Fruit fly (Drosophila melanogaster) whole organism, prepupa: ENCODE data around the gene Tis11.

ENCODE experiments used
- Blimp-1 ChIP-seq: fragments of 200-800 bp; sonication (Bioruptor generic); optimal IDR thresholded peaks from 3 replicates; lab custom pipeline; 2017; ENCODE audit warnings: missing biosample characterization, missing genetic modification characterization, mild to moderate bottlenecking, moderate library complexity, missing genetic modification reagents
- CG10631 ChIP-seq: fragments of 200-800 bp; sonication (Bioruptor generic); optimal IDR thresholded peaks from 2 replicates; lab custom pipeline; 2016; ENCODE audit warnings: missing biosample characterization, missing genetic modification characterization
- CG10669 ChIP-seq: fragments of 200-800 bp; sonication (Bioruptor generic); optimal IDR thresholded peaks from 3 replicates; lab custom pipeline; 2018; ENCODE audit warnings: missing biosample characterization, mild to moderate bottlenecking, missing genetic modification characterization, moderate library complexity
- CG11294 ChIP-seq: fragments of 200-800 bp; sonication (Bioruptor generic); IDR thresholded peaks from 2 replicates; pipeline ENCODE4 v1.3.6; 2022; ENCODE audit warnings: missing biosample characterization, missing genetic modification characterization
- CG11762 ChIP-seq: fragments of 200-800 bp; sonication (Bioruptor generic); optimal IDR thresholded peaks from 3 replicates; lab custom pipeline; 2016; ENCODE audit warnings: missing biosample characterization, missing genetic modification characterization; ENCODE audit not compliant: insufficient read depth
- CG11902 ChIP-seq: fragments of 200-800 bp; sonication (Bioruptor generic); optimal IDR thresholded peaks from 3 replicates; lab custom pipeline; 2016; ENCODE audit warnings: missing biosample characterization, missing genetic modification characterization
- CG15336 ChIP-seq: fragments of 200-800 bp; sonication (Bioruptor generic); IDR thresholded peaks from 2 replicates; pipeline ENCODE4 v1.3.6; 2022; ENCODE audit warnings: missing biosample characterization, missing genetic modification characterization
- CG1621 ChIP-seq: fragments of 200-800 bp; sonication (Bioruptor generic); optimal IDR thresholded peaks from 3 replicates; lab custom pipeline; 2018; ENCODE audit warnings: missing biosample characterization, mild to moderate bottlenecking, missing genetic modification characterization
- CG16779 ChIP-seq: fragments of 200-800 bp; sonication (Bioruptor generic); optimal IDR thresholded peaks from 3 replicates; lab custom pipeline; 2017; ENCODE audit warnings: missing biosample characterization, mild to moderate bottlenecking, missing genetic modification characterization
- CG3032 ChIP-seq: fragments of 200-800 bp; optimal IDR thresholded peaks from 2 replicates; lab custom pipeline; 2019; ENCODE audit warnings: missing biosample characterization, mild to moderate bottlenecking, missing genetic modification characterization, moderate library complexity
- CG31627 ChIP-seq: fragments of 200-800 bp; sonication (Bioruptor generic); optimal IDR thresholded peaks from 3 replicates; lab custom pipeline; 2016; ENCODE audit warnings: missing biosample characterization, missing genetic modification characterization
- CG32006 ChIP-seq: fragments of 200-800 bp; sonication (Bioruptor generic); optimal IDR thresholded peaks from 3 replicates; lab custom pipeline; 2017; ENCODE audit warnings: missing biosample characterization, mild to moderate bottlenecking, missing genetic modification characterization
- CG34406 ChIP-seq: fragments of 200-800 bp; sonication (Bioruptor generic); optimal IDR thresholded peaks from 3 replicates; lab custom pipeline; 2016; ENCODE audit warnings: missing biosample characterization, missing genetic modification characterization
- CG3919 ChIP-seq: fragments of 200-800 bp; sonication (Bioruptor generic); optimal IDR thresholded peaks from 3 replicates; lab custom pipeline; 2016; ENCODE audit warnings: missing biosample characterization, missing genetic modification characterization
- CG4318 ChIP-seq: fragments of 200-800 bp; sonication (Bioruptor generic); optimal IDR thresholded peaks from 3 replicates; lab custom pipeline; 2017; ENCODE audit warnings: missing biosample characterization, mild to moderate bottlenecking, missing genetic modification characterization
- CG6163 ChIP-seq: fragments of 200-800 bp; sonication (Bioruptor generic); IDR thresholded peaks from 3 replicates; pipeline ENCODE4 v1.3.6; 2022; ENCODE audit warnings: missing biosample characterization, missing genetic modification characterization
- CG6276 ChIP-seq: fragments of 200-800 bp; sonication (Bioruptor generic); optimal IDR thresholded peaks from 2 replicates; lab custom pipeline; 2017; ENCODE audit warnings: missing biosample characterization, mild to moderate bottlenecking, missing genetic modification characterization
- CG6808 ChIP-seq: fragments of 200-800 bp; sonication (Bioruptor generic); optimal IDR thresholded peaks from 3 replicates; lab custom pipeline; 2017; ENCODE audit warnings: missing biosample characterization, missing genetic modification characterization, mild to moderate bottlenecking, moderate library complexity, missing genetic modification reagents
- CG6854 ChIP-seq: fragments of 200-800 bp; sonication (Bioruptor generic); optimal IDR thresholded peaks from 2 replicates; lab custom pipeline; 2017; ENCODE audit warnings: missing biosample characterization, mild to moderate bottlenecking, missing genetic modification characterization
- CG8119 ChIP-seq: fragments of 200-800 bp; sonication (Bioruptor generic); IDR thresholded peaks from 3 replicates; pipeline ENCODE4 v1.3.6; 2022; ENCODE audit warnings: missing biosample characterization, missing genetic modification characterization
- CG8319 ChIP-seq: fragments of 200-800 bp; sonication (Bioruptor generic); optimal IDR thresholded peaks from 3 replicates; lab custom pipeline; 2016; ENCODE audit warnings: missing biosample characterization, missing genetic modification characterization
- CG8632 ChIP-seq: fragments of 200-800 bp; sonication (Bioruptor generic); optimal IDR thresholded peaks from 3 replicates; lab custom pipeline; 2016; ENCODE audit warnings: missing biosample characterization, missing genetic modification characterization
- CG9139 ChIP-seq: fragments of 200-800 bp; sonication (Bioruptor generic); optimal IDR thresholded peaks from 3 replicates; lab custom pipeline; 2017; ENCODE audit warnings: missing biosample characterization, mild to moderate bottlenecking, missing genetic modification characterization
- Eip75B ChIP-seq: fragments of 200-800 bp; sonication (Bioruptor generic); optimal IDR thresholded peaks from 3 replicates; lab custom pipeline; 2016; ENCODE audit warnings: missing biosample characterization, missing genetic modification characterization
- Eip78C ChIP-seq: fragments of 200-800 bp; sonication (Bioruptor generic); peaks from one replicate; lab custom pipeline; 2016; ENCODE audit warnings: missing biosample characterization, missing genetic modification characterization
- Eip93F ChIP-seq: fragments of 200-800 bp; sonication (Bioruptor generic); optimal IDR thresholded peaks from 2 replicates; lab custom pipeline; 2016; ENCODE audit warnings: missing biosample characterization, mild to moderate bottlenecking, missing genetic modification characterization
- Ets21C ChIP-seq: fragments of 200-800 bp; sonication (Bioruptor generic); optimal IDR thresholded peaks from 3 replicates; lab custom pipeline; 2016; ENCODE audit warnings: missing biosample characterization, missing genetic modification characterization
- Ets96B ChIP-seq: fragments of 200-800 bp; optimal IDR thresholded peaks from 2 replicates; lab custom pipeline; 2019; ENCODE audit warnings: missing biosample characterization, mild to moderate bottlenecking, missing genetic modification characterization, moderate library complexity
- Hr38 ChIP-seq: sonication (Bioruptor generic); optimal IDR thresholded peaks from 2 replicates; lab custom pipeline; 2016; ENCODE audit warnings: missing biosample characterization, missing genetic modification characterization
- Hr4 ChIP-seq: fragments of 200-800 bp; sonication (Bioruptor generic); optimal IDR thresholded peaks from 3 replicates; lab custom pipeline; 2016; ENCODE audit warnings: missing biosample characterization, missing genetic modification characterization
- Lpt ChIP-seq: fragments of 200-800 bp; sonication (Bioruptor generic); optimal IDR thresholded peaks from 3 replicates; lab custom pipeline; 2016; ENCODE audit warnings: missing biosample characterization, missing genetic modification characterization
- Smox ChIP-seq: fragments of 200-800 bp; sonication (Bioruptor generic); optimal IDR thresholded peaks from 3 replicates; lab custom pipeline; 2016; ENCODE audit warnings: missing biosample characterization, missing genetic modification characterization
- Sox102F ChIP-seq: fragments of 200-800 bp; sonication (Bioruptor generic); optimal IDR thresholded peaks from 2 replicates; lab custom pipeline; 2016; ENCODE audit warnings: missing biosample characterization, mild to moderate bottlenecking, missing genetic modification characterization
- Sox14 ChIP-seq: fragments of 200-800 bp; sonication (Bioruptor generic); optimal IDR thresholded peaks from 3 replicates; lab custom pipeline; 2016; ENCODE audit warnings: missing biosample characterization, missing genetic modification characterization
- acj6 ChIP-seq: fragments of 200-800 bp; sonication (Bioruptor generic); optimal IDR thresholded peaks from 3 replicates; lab custom pipeline; 2016; ENCODE audit warnings: missing biosample characterization, missing genetic modification characterization
- cyc ChIP-seq: fragments of 200-800 bp; sonication (Bioruptor generic); optimal IDR thresholded peaks from 3 replicates; lab custom pipeline; 2016; ENCODE audit warnings: missing biosample characterization, missing genetic modification characterization
- dac ChIP-seq: fragments of 200-800 bp; sonication (Bioruptor generic); optimal IDR thresholded peaks from 2 replicates; lab custom pipeline; 2017; ENCODE audit warnings: missing biosample characterization, mild to moderate bottlenecking, missing genetic modification characterization
- dsx ChIP-seq: fragments of 200-800 bp; optimal IDR thresholded peaks from 3 replicates; lab custom pipeline; 2019; ENCODE audit warnings: missing biosample characterization, mild to moderate bottlenecking, missing genetic modification characterization, moderate library complexity; ENCODE audit not compliant: poor library complexity, severe bottlenecking
- eg ChIP-seq: fragments of 200-800 bp; sonication (Bioruptor generic); IDR thresholded peaks from 3 replicates; pipeline ENCODE4 v1.3.6; 2022; ENCODE audit warnings: missing biosample characterization, missing genetic modification characterization
- esn ChIP-seq: fragments of 200-800 bp; sonication (Bioruptor generic); optimal IDR thresholded peaks from 2 replicates; lab custom pipeline; 2016; ENCODE audit warnings: missing biosample characterization, mild to moderate bottlenecking, missing genetic modification characterization, moderate library complexity
- fd59A ChIP-seq: fragments of 200-800 bp; sonication (Bioruptor generic); optimal IDR thresholded peaks from 2 replicates; lab custom pipeline; 2017; ENCODE audit warnings: missing biosample characterization, mild to moderate bottlenecking, missing genetic modification characterization, missing genetic modification reagents
- fd85E ChIP-seq: fragments of 200-800 bp; sonication (Bioruptor generic); optimal IDR thresholded peaks from 3 replicates; lab custom pipeline; 2016; ENCODE audit warnings: missing biosample characterization, missing genetic modification characterization
- fkh ChIP-seq: fragments of 200-800 bp; sonication (Bioruptor generic); optimal IDR thresholded peaks from 3 replicates; lab custom pipeline; 2017; ENCODE audit warnings: missing biosample characterization, mild to moderate bottlenecking, missing genetic modification characterization, moderate library complexity
- lz ChIP-seq: fragments of 200-800 bp; sonication (Bioruptor generic); optimal IDR thresholded peaks from 3 replicates; lab custom pipeline; 2016; ENCODE audit warnings: missing biosample characterization, missing genetic modification characterization
- pdm3 ChIP-seq: fragments of 200-800 bp; sonication (Bioruptor generic); optimal IDR thresholded peaks from 3 replicates; lab custom pipeline; 2016; ENCODE audit warnings: missing biosample characterization, missing genetic modification characterization
- salr ChIP-seq, 2 experiments: fragments of 200-800 bp; sonication (Bioruptor generic); optimal IDR thresholded peaks; 3 replicates each; lab custom pipeline; 2016 to 2018; ENCODE audit warnings: missing biosample characterization in 2 of 2, missing genetic modification characterization in 2 of 2, mild to moderate bottlenecking in 1 of 2
- spab ChIP-seq: fragments of 200-800 bp; sonication (Bioruptor generic); optimal IDR thresholded peaks from 2 replicates; lab custom pipeline; 2017; ENCODE audit warnings: missing biosample characterization, mild to moderate bottlenecking, missing genetic modification characterization, missing genetic modification reagents
- vri ChIP-seq: fragments of 200-800 bp; sonication (Bioruptor generic); optimal IDR thresholded peaks from 3 replicates; lab custom pipeline; 2016; ENCODE audit warnings: missing biosample characterization, mild to moderate bottlenecking, missing genetic modification characterization

Tis11 gene

DNA sequence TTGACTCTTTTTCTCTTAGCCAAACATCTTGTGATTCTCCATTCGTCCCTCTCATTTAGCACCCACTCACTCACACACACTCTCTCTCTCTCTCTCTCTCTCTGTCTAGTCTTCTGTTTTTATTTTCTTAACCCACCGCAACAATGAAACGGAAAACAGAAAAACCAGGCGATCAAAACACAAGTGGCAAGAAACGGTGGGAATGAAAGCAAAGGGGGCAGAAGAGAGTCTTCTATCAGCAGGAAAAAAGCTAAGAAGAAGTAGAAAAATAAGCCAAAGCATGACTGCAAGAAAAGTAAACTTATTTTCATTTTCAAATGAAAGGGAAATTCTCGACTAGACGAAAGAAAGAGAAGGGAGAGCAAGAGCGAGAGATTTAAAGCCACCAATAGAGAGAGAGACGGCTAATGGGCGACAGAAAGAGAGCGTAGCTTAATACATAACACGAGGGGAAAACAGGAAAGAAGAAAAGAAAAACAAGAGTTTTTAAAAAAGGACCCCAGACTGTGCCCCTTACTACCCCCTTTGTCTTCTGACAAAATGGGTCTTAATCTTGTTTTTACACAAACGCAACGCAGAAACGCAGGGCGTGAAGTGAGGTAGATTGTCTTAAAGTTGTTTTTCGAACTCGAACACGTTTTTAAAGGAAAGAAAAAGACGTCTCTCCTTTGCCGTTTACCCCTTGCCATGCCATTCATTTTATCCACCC lies 14.8 kb downstream of the Tis11 start (continued):
- TF ChIP-seq CG4318 (GFP tag; lab: Kevin White, UChicago), result no peak
- no peak for TF ChIP-seq Hr38 (GFP tag; lab: Kevin White, UChicago)
- peak; percentile 30 for TF ChIP-seq CG3032
- peak; percentile 64 for TF ChIP-seq Ets96B (tag; lab: Kevin White, UChicago)
- TF ChIP-seq Eip78C, result peak; percentile 80
- no peak for TF ChIP-seq CG11902 (GFP tag; lab: Kevin White, UChicago)
- TF ChIP-seq salr (GFP tag; optimal IDR thresholded peaks at IDR 0.05; lab: Kevin White, UChicago), result peak in 1 of 2 experiments; percentile 24
- TF ChIP-seq CG1621 (tag; lab: Kevin White, UChicago), result peak; percentile 56
- TF ChIP-seq fd59A, result no peak
- no peak for TF ChIP-seq CG34406 (GFP tag; lab: Kevin White, UChicago)
- no peak for TF ChIP-seq Ets21C (GFP tag; lab: Kevin White, UChicago)
- no peak for TF ChIP-seq acj6 (GFP tag; lab: Kevin White, UChicago)
- no peak for TF ChIP-seq CG8319 (GFP tag; lab: Kevin White, UChicago)
- TF ChIP-seq lz, result no peak
- TF ChIP-seq vri (GFP tag; lab: Kevin White, UChicago), result peak; percentile 90
- TF ChIP-seq Eip93F (GFP tag; lab: Kevin White, UChicago), result no peak
- no peak for TF ChIP-seq CG8632
- no peak for TF ChIP-seq CG31627 (GFP tag; lab: Kevin White, UChicago)
- TF ChIP-seq Lpt (GFP tag; lab: Kevin White, UChicago), result peak; percentile 45

DNA sequence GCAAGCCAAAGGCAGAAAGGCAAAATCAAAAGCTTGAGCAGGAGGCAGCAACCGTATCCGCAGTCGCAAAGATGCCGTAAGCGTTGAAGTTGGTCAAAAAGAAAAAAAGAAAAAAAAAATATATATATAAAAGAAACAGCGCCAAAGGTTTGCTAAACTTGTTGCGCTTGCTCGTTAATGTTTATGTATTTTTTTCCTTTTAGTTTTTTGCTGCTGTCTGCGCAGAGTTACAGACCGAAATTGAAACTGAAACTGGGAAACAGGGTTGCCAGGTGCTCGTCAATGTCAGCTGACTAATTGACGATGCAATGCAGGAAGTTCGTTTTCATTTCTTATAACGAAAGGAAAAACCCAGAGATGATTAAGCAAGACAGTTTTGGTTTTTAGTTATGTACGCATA lies 16.1 kb downstream of the Tis11 start:
- TF ChIP-seq esn (GFP tag; lab: Kevin White, UChicago), result peak; percentile 12
- 0 out of 2 replicates have a peak, but pooled peaks have one; percentile 24 for TF ChIP-seq CG15336 (GFP tag; lab: Robert Waterston, UW)
- TF ChIP-seq CG11762 (GFP tag; lab: Kevin White, UChicago), result no peak
- TF ChIP-seq CG6276 (GFP tag; lab: Kevin White, UChicago), result peak; percentile 23
- no peak for TF ChIP-seq CG10631 (GFP tag; lab: Kevin White, UChicago)
- TF ChIP-seq fd85E (GFP tag; lab: Kevin White, UChicago), result no peak
- peak; percentile 25 for TF ChIP-seq CG10669
- peak; percentile 6 for TF ChIP-seq cyc (GFP tag; lab: Kevin White, UChicago)
- TF ChIP-seq CG9139, result peak; percentile 56
- TF ChIP-seq Hr4, result no peak
- TF ChIP-seq Sox102F (GFP tag; lab: Kevin White, UChicago), result peak; percentile 30
- peak; percentile 58; the same call in 2 of the 3 replicates for TF ChIP-seq eg
- TF ChIP-seq spab (GFP tag; lab: Kevin White, UChicago), result peak; percentile 13
- peak; percentile 74; the same call in 2 of the 3 replicates for TF ChIP-seq CG6163
- peak; percentile 23 for TF ChIP-seq CG31627 (GFP tag; lab: Kevin White, UChicago)
- peak; percentile 61 for TF ChIP-seq Blimp-1 (GFP tag; lab: Kevin White, UChicago)
- no peak for TF ChIP-seq CG11294
- TF ChIP-seq Ets21C (GFP tag; lab: Kevin White, UChicago), result no peak
- peak; percentile 25 for TF ChIP-seq CG3919 (GFP tag; lab: Kevin White, UChicago)
- TF ChIP-seq dac (GFP tag; lab: Kevin White, UChicago), result no peak
- TF ChIP-seq vri (GFP tag; lab: Kevin White, UChicago), result peak; percentile 20
- TF ChIP-seq CG8119 (GFP tag; lab: Robert Waterston, UW), result peak; percentile 52; the same call in 2 of the 3 replicates
- no peak for TF ChIP-seq Sox14
- peak; percentile 5 for TF ChIP-seq lz
- no peak for TF ChIP-seq Smox (GFP tag; lab: Kevin White, UChicago)
- TF ChIP-seq CG6808 (GFP tag; lab: Kevin White, UChicago), result peak; percentile 48
- no peak for TF ChIP-seq fkh
- TF ChIP-seq CG16779 (tag; lab: Kevin White, UChicago), result peak; percentile 20
- TF ChIP-seq Eip93F (GFP tag; lab: Kevin White, UChicago), result peak; percentile 43
- TF ChIP-seq CG3032, result peak; percentile 26
- no peak for TF ChIP-seq Eip75B (GFP tag; lab: Kevin White, UChicago)
- TF ChIP-seq pdm3 (GFP tag; lab: Kevin White, UChicago), result no peak
- TF ChIP-seq CG32006 (GFP tag; lab: Kevin White, UChicago), result no peak
- TF ChIP-seq CG6854 (GFP tag; lab: Kevin White, UChicago), result peak; percentile 48
- TF ChIP-seq dsx, result peak; percentile 45
- no peak for TF ChIP-seq CG4318 (GFP tag; lab: Kevin White, UChicago)
